Worm (Caenorhabditis elegans) whole organism, late embryonic: ENCODE data around the gene srg-54.

Experiments
- C38D4.7 ChIP-seq: fragments of 200-800 bp; sonication (Bioruptor generic); optimal IDR thresholded peaks from 2 replicates; lab custom pipeline; 2018; ENCODE audit warnings: mild to moderate bottlenecking, missing genetic modification characterization, moderate library complexity, missing compliant biosample characterization
- Y22D7AL.16 ChIP-seq: sonication (generic microtip); optimal IDR thresholded peaks from 2 replicates; lab custom pipeline; 2016; ENCODE audit warnings: missing genetic modification characterization, missing compliant biosample characterization

DNA sequence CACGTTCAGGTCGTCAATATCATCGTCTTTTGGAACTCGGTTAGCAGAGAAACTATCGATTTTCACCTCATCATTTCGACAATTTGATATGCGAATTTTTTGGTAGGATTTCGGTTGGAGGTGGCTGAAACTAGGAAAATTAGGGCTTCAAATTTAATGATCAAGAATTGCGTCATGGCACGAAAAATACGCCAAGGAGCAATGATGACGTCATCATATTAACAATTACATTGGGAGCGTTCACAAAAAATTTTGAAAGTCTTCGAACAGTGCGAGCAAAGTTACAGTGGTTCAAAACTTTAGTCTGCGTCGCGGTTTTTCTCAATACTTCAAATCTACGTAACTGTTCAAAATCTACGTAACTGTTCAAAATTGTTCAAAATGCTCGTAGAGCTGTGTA lies 18.9 kb upstream of the srg-54 start:
- TF ChIP-seq Y22D7AL.16 (tag; lab: Kevin White, UChicago) (no peak), C38D4.7 (no peak)
